Fruit fly (Drosophila melanogaster) S2 (cell line): ENCODE results near the gene Adar.

Experiments used
- CG8478 ChIP-seq: fragments of >200 bp; optimal IDR thresholded peaks from 2 replicates; lab custom pipeline; 2018
- CTCF ChIP-seq, 2 experiments: fragments of >200 bp; optimal IDR thresholded peaks; 2 replicates each; lab custom pipeline; 2018

dm6 chrX:1789266-1789665 is 15.7 kb downstream of the Adar start, which contains the start of gene CG32806:
- no peak for TF ChIP-seq CG8478 (lab: Kevin White, UChicago)
- TF ChIP-seq CTCF (optimal IDR thresholded peaks at IDR 0.05; lab: Kevin White, UChicago), result no peak
